Worm (Caenorhabditis elegans) whole organism, late embryonic: ENCODE measurements around the gene dpy-22.

Source experiments
- C08G9.2 ChIP-seq: sonication (generic microtip); optimal IDR thresholded peaks from 2 replicates; lab custom pipeline; 2016; ENCODE audit warnings: mild to moderate bottlenecking, missing genetic modification characterization, moderate library complexity, missing compliant biosample characterization
- F13H6.1 ChIP-seq: sonication (generic microtip); optimal IDR thresholded peaks from 2 replicates; lab custom pipeline; 2016; ENCODE audit warnings: missing genetic modification characterization, missing compliant biosample characterization
- ahr-1 ChIP-seq: sonication (generic microtip); optimal IDR thresholded peaks from 2 replicates; lab custom pipeline; 2016; ENCODE audit warnings: missing genetic modification characterization, missing compliant biosample characterization
- ama-1 ChIP-seq: fragments of 150-350 bp; optimal IDR thresholded peaks from 2 replicates; lab custom pipeline; 2014
- ceh-14 ChIP-seq: sonication (generic microtip); optimal IDR thresholded peaks from 2 replicates; lab custom pipeline; 2016; ENCODE audit warnings: missing genotype, missing genetic modification characterization, missing compliant biosample characterization
- ceh-18 ChIP-seq: sonication (generic microtip); optimal IDR thresholded peaks from 2 replicates; lab custom pipeline; 2016; ENCODE audit warnings: missing genetic modification characterization, missing compliant biosample characterization
- ceh-31 ChIP-seq: sonication (generic microtip); optimal IDR thresholded peaks from 2 replicates; lab custom pipeline; 2016; ENCODE audit warnings: missing genetic modification characterization, missing compliant biosample characterization
- ceh-34 ChIP-seq: sonication (generic microtip); optimal IDR thresholded peaks from 2 replicates; lab custom pipeline; 2016; ENCODE audit warnings: mild to moderate bottlenecking, missing genetic modification characterization, missing compliant biosample characterization
- ceh-45 ChIP-seq: fragments of 200-800 bp; sonication (Bioruptor generic); IDR thresholded peaks from 2 replicates; pipeline ENCODE4 v1.3.6; 2022; ENCODE audit warnings: missing genetic modification reagents, missing genetic modification characterization, missing compliant biosample characterization
- ceh-48 ChIP-seq: sonication (generic microtip); optimal IDR thresholded peaks from 2 replicates; lab custom pipeline; 2016; ENCODE audit warnings: missing genetic modification characterization, inconsistent platforms, missing compliant biosample characterization
- ceh-6 ChIP-seq: fragments of 200-800 bp; sonication (Bioruptor generic); optimal IDR thresholded peaks from 2 replicates; lab custom pipeline; 2018; ENCODE audit warnings: mild to moderate bottlenecking, missing genetic modification characterization, missing compliant biosample characterization
- che-1 ChIP-seq: sonication (generic microtip); optimal IDR thresholded peaks from 2 replicates; lab custom pipeline; 2016; ENCODE audit warnings: mild to moderate bottlenecking, missing genetic modification characterization, missing compliant biosample characterization
- dmd-4 ChIP-seq: sonication (generic microtip); optimal IDR thresholded peaks from 2 replicates; lab custom pipeline; 2016; ENCODE audit warnings: borderline replicate concordance, missing genetic modification characterization, missing compliant biosample characterization
- elt-2 ChIP-seq: sonication (generic microtip); optimal IDR thresholded peaks from 2 replicates; lab custom pipeline; 2016; ENCODE audit warnings: missing genetic modification reagents, missing genetic modification characterization, missing compliant biosample characterization
- elt-4 ChIP-seq: sonication (generic microtip); optimal IDR thresholded peaks from 2 replicates; lab custom pipeline; 2016; ENCODE audit warnings: missing genetic modification characterization, missing compliant biosample characterization
- ets-4 ChIP-seq: sonication (generic microtip); optimal IDR thresholded peaks from 2 replicates; lab custom pipeline; 2016; ENCODE audit warnings: missing genetic modification characterization, missing compliant biosample characterization
- fax-1 ChIP-seq: sonication (generic microtip); optimal IDR thresholded peaks from 2 replicates; lab custom pipeline; 2016; ENCODE audit warnings: missing genotype, missing genetic modification characterization, missing compliant biosample characterization
- gmeb-2 ChIP-seq: sonication (generic microtip); optimal IDR thresholded peaks from 2 replicates; lab custom pipeline; 2016; ENCODE audit warnings: missing genetic modification characterization, inconsistent platforms, missing compliant biosample characterization
- hlh-30 ChIP-seq: sonication (generic microtip); optimal IDR thresholded peaks from 2 replicates; lab custom pipeline; 2017; ENCODE audit warnings: antibody characterized with exemption, missing genetic modification characterization, missing compliant biosample characterization; ENCODE audit not compliant: insufficient read depth
- hlh-8 ChIP-seq: sonication (generic microtip); optimal IDR thresholded peaks from 2 replicates; lab custom pipeline; 2016; ENCODE audit warnings: missing genotype, missing genetic modification characterization, missing compliant biosample characterization
- lim-6 ChIP-seq: sonication (generic microtip); optimal IDR thresholded peaks from 2 replicates; lab custom pipeline; 2016; ENCODE audit warnings: missing genetic modification characterization, missing compliant biosample characterization
- madf-2 ChIP-seq: sonication (generic microtip); optimal IDR thresholded peaks from 2 replicates; lab custom pipeline; 2017; ENCODE audit warnings: missing genetic modification characterization, missing compliant biosample characterization
- nfya-1 ChIP-seq: sonication (generic microtip); optimal IDR thresholded peaks from 2 replicates; lab custom pipeline; 2017; ENCODE audit warnings: missing genetic modification characterization, mild to moderate bottlenecking, missing compliant biosample characterization, antibody characterized with exemption, moderate library complexity
- odd-2 ChIP-seq: sonication (generic microtip); optimal IDR thresholded peaks from 2 replicates; lab custom pipeline; 2017; ENCODE audit warnings: antibody characterized with exemption, mild to moderate bottlenecking, missing genetic modification characterization, missing compliant biosample characterization
- pag-3 ChIP-seq: sonication (generic microtip); optimal IDR thresholded peaks from 2 replicates; lab custom pipeline; 2016; ENCODE audit warnings: missing compliant biosample characterization, missing genetic modification characterization, borderline replicate concordance
- pat-9 ChIP-seq: fragments of 200-800 bp; sonication (Bioruptor generic); optimal IDR thresholded peaks from 2 replicates; lab custom pipeline; 2018; ENCODE audit warnings: mild to moderate bottlenecking, missing genetic modification characterization, moderate library complexity, missing compliant biosample characterization
- pax-1 ChIP-seq: fragments of 150-350 bp; optimal IDR thresholded peaks from 2 replicates; lab custom pipeline; 2014; ENCODE audit warnings: missing biosample characterization, missing genetic modification characterization
- pha-4 ChIP-seq: fragments of 150-350 bp; optimal IDR thresholded peaks from 2 replicates; lab custom pipeline; 2018; ENCODE audit warnings: missing biosample characterization, missing genetic modification reagents, missing genetic modification characterization
- pros-1 ChIP-seq: fragments of 150-350 bp; optimal IDR thresholded peaks from 2 replicates; lab custom pipeline; 2014; ENCODE audit warnings: missing biosample characterization, missing genetic modification reagents, missing genetic modification characterization
- rnt-1 ChIP-seq: sonication (generic microtip); optimal IDR thresholded peaks from 2 replicates; lab custom pipeline; 2016; ENCODE audit warnings: missing genetic modification characterization, missing compliant biosample characterization
- sdc-2 ChIP-seq: sonication (generic microtip); optimal IDR thresholded peaks from 2 replicates; lab custom pipeline; 2016; ENCODE audit warnings: missing genotype, missing genetic modification characterization, missing compliant biosample characterization
- tbx-7 ChIP-seq: sonication (generic microtip); optimal IDR thresholded peaks from 2 replicates; lab custom pipeline; 2016; ENCODE audit warnings: missing genotype, missing genetic modification characterization, missing compliant biosample characterization
- unc-3 ChIP-seq, 2 experiments: fragments of 200-800 bp in 1 of 2; sonication (Bioruptor generic) in 1 of 2; sonication (generic microtip) in 1 of 2; conservative IDR thresholded peaks in 1 of 2; optimal IDR thresholded peaks in 1 of 2; 2 replicates each; pipeline versions ENCODE4 v1.3.6 to Lab custom; 2016 to 2022; ENCODE audit warnings: missing compliant biosample characterization in 2 of 2, missing genetic modification characterization in 2 of 2, missing genetic modification reagents in 1 of 2
- unc-55 ChIP-seq: sonication (generic microtip); optimal IDR thresholded peaks from 2 replicates; lab custom pipeline; 2017; ENCODE audit warnings: missing biosample characterization, missing genetic modification reagents, missing genetic modification characterization
- zip-5 ChIP-seq: sonication (generic microtip); optimal IDR thresholded peaks from 2 replicates; lab custom pipeline; 2016; ENCODE audit warnings: missing genetic modification characterization, missing compliant biosample characterization
- ztf-16 ChIP-seq: sonication (generic microtip); optimal IDR thresholded peaks from 2 replicates; lab custom pipeline; 2017; ENCODE audit warnings: missing genetic modification characterization, missing compliant biosample characterization

dpy-22 gene

ce11 chrX:9785865-9786264 is 36.2 kb downstream of the dpy-22 start:
- TF ChIP-seq pax-1 (tag; lab: Kevin White, UChicago): no peak
- TF ChIP-seq che-1 (tag; lab: Kevin White, UChicago): no peak
- TF ChIP-seq dmd-4 (tag; lab: Kevin White, UChicago): no peak
- TF ChIP-seq pha-4 (tag; lab: Kevin White, UChicago): no peak
- no peak for TF ChIP-seq ama-1
- no peak for TF ChIP-seq ceh-14 (tag; lab: Kevin White, UChicago)
- TF ChIP-seq sdc-2 (tag; lab: Kevin White, UChicago): no peak
- no peak for TF ChIP-seq ets-4
- TF ChIP-seq ahr-1 (tag; lab: Kevin White, UChicago): no peak

ce11 chrX:9782389-9782939 is 39.6 kb downstream of the dpy-22 start:
- no peak for TF ChIP-seq pag-3 (tag; lab: Kevin White, UChicago)
- TF ChIP-seq gmeb-2 (tag; lab: Kevin White, UChicago): no peak
- no peak for TF ChIP-seq elt-2 (tag; lab: Kevin White, UChicago)
- TF ChIP-seq hlh-30 (tag; lab: Kevin White, UChicago): no peak
- no peak for TF ChIP-seq madf-2
- no peak for TF ChIP-seq ceh-45

- TF ChIP-seq zip-5 (tag; lab: Kevin White, UChicago) (no peak), ceh-18 (no peak), ceh-14 (tag; lab: Kevin White, UChicago) (no peak), unc-3 (GFP tag; conservative IDR thresholded peaks at IDR 0.05; lab: Robert Waterston, UW) (no peak), unc-3 (tag; optimal IDR thresholded peaks at IDR 0.05; lab: Kevin White, UChicago) (no peak), ceh-31 (no peak), gmeb-2 (tag; lab: Kevin White, UChicago) (no peak), odd-2 (tag; lab: Kevin White, UChicago) (no peak), pag-3 (tag; lab: Kevin White, UChicago) (no peak), elt-4 (no peak), F13H6.1 (tag; lab: Kevin White, UChicago) (no peak), fax-1 (tag; lab: Kevin White, UChicago) (no peak), hlh-8 (tag; lab: Kevin White, UChicago) (no peak), pat-9 (tag; lab: Kevin White, UChicago) (no peak), rnt-1 (no peak), ceh-48 (tag; lab: Kevin White, UChicago) (no peak)
Measured at ce11 chrX:9777481-9777880, 44.6 kb downstream of the dpy-22 start, which contains the start of gene T09B9.5. Gene T09B9.5, plus strand, starts transcription at chrX:9777781.

- no peak for TF ChIP-seq unc-55 (GFP tag; lab: Kevin White, UChicago)
- TF ChIP-seq ama-1: no peak
- no peak for TF ChIP-seq hlh-8 (tag; lab: Kevin White, UChicago)
- TF ChIP-seq C08G9.2 (tag; lab: Kevin White, UChicago): no peak
- no peak for TF ChIP-seq ahr-1 (tag; lab: Kevin White, UChicago)
- no peak for TF ChIP-seq ceh-6 (GFP tag; lab: Kevin White, UChicago)
- no peak for TF ChIP-seq ceh-18
- no peak for TF ChIP-seq pros-1 (tag; lab: Kevin White, UChicago)
- TF ChIP-seq lim-6 (tag; lab: Kevin White, UChicago): no peak
Measured at ce11 chrX:9774323-9774722, 47.8 kb downstream of the dpy-22 start, which contains the start of gene T09B9.4. Gene T09B9.4, minus strand, starts transcription at chrX:9774352.

ce11 chrX:9764822-9765221 is 57.3 kb downstream of the dpy-22 start, which contains the start of gene slc-17.9:
Gene slc-17.9, minus strand, starts transcription at chrX:9764922.
- TF ChIP-seq elt-2 (tag; lab: Kevin White, UChicago) (no peak), ceh-34 (tag; lab: Kevin White, UChicago) (no peak), che-1 (tag; lab: Kevin White, UChicago) (no peak), zip-5 (tag; lab: Kevin White, UChicago) (no peak), nfya-1 (tag; lab: Kevin White, UChicago) (no peak), hlh-8 (tag; lab: Kevin White, UChicago) (no peak), ztf-16 (tag; lab: Kevin White, UChicago) (no peak), pat-9 (tag; lab: Kevin White, UChicago) (no peak), pax-1 (tag; lab: Kevin White, UChicago) (no peak), tbx-7 (tag; lab: Kevin White, UChicago) (no peak)
- TF ChIP-seq, all 69 proteins: peak for 0
